Fruit fly (Drosophila melanogaster) whole organism, prepupa: ENCODE data around the gene CG32633.

Experiments
- CG34406 ChIP-seq: fragments of 200-800 bp; sonication (Bioruptor generic); optimal IDR thresholded peaks from 3 replicates; lab custom pipeline; 2016; ENCODE audit warnings: missing biosample characterization, missing genetic modification characterization
- Eip93F ChIP-seq: fragments of 200-800 bp; sonication (Bioruptor generic); optimal IDR thresholded peaks from 2 replicates; lab custom pipeline; 2016; ENCODE audit warnings: missing biosample characterization, mild to moderate bottlenecking, missing genetic modification characterization
- OdsH ChIP-seq: fragments of 200-800 bp; sonication (Bioruptor generic); optimal IDR thresholded peaks from 3 replicates; lab custom pipeline; 2016; ENCODE audit warnings: missing biosample characterization, missing genetic modification characterization

dm6 chrX:13568841-13569240, 7.4 kb downstream of the CG32633 start:
- TF ChIP-seq CG34406 (GFP tag; lab: Kevin White, UChicago) (no peak), OdsH (no peak), Eip93F (GFP tag; lab: Kevin White, UChicago) (no peak)
